Worm (Caenorhabditis elegans) whole organism, young adult: ENCODE results near the gene lin-12.

Source experiments
- B0035.1 ChIP-seq: sonication (generic microtip); optimal IDR thresholded peaks from 2 replicates; lab custom pipeline; 2016; ENCODE audit warnings: missing genetic modification characterization, mild to moderate bottlenecking, missing compliant biosample characterization, missing genotype, missing genetic modification reagents
- C17E4.6 ChIP-seq: fragments of 200-800 bp; sonication (Bioruptor generic); IDR thresholded peaks from 2 replicates; pipeline ENCODE4 v1.3.6; 2022; ENCODE audit warnings: missing genetic modification reagents, missing genetic modification characterization, missing compliant biosample characterization
- F22D6.2 ChIP-seq: sonication (generic microtip); optimal IDR thresholded peaks from 2 replicates; lab custom pipeline; 2016; ENCODE audit warnings: mild to moderate bottlenecking, missing genetic modification characterization, missing compliant biosample characterization
- F37B4.10 ChIP-seq: fragments of 200-800 bp; sonication (Bioruptor generic); IDR thresholded peaks from 2 replicates; pipeline ENCODE4 v1.3.6; 2022; ENCODE audit warnings: missing genetic modification characterization, missing compliant biosample characterization
- F39B2.1 ChIP-seq: fragments of 200-800 bp; sonication (Bioruptor generic); IDR thresholded peaks from 2 replicates; pipeline ENCODE4 v1.3.6; 2022; ENCODE audit warnings: missing genetic modification reagents, missing genetic modification characterization, missing compliant biosample characterization
- F57A8.1 ChIP-seq: fragments of 200-800 bp; sonication (Bioruptor generic); optimal IDR thresholded peaks from 2 replicates; lab custom pipeline; 2018; ENCODE audit warnings: mild to moderate bottlenecking, missing genetic modification characterization, moderate library complexity, missing compliant biosample characterization
- F57C9.4 ChIP-seq: sonication (generic microtip); optimal IDR thresholded peaks from 2 replicates; lab custom pipeline; 2017; ENCODE audit warnings: mild to moderate bottlenecking, missing genetic modification characterization, missing compliant biosample characterization
- K11D2.4 ChIP-seq: fragments of 200-800 bp; sonication (Bioruptor generic); IDR thresholded peaks from 2 replicates; pipeline ENCODE4 v1.3.6; 2022; ENCODE audit warnings: missing genetic modification reagents, missing genetic modification characterization, missing compliant biosample characterization
- K12H6.12 ChIP-seq: fragments of 200-800 bp; sonication (Bioruptor generic); optimal IDR thresholded peaks from 2 replicates; lab custom pipeline; 2018; ENCODE audit warnings: mild to moderate bottlenecking, missing genetic modification characterization, missing compliant biosample characterization
- T07F8.4 ChIP-seq: sonication (generic microtip); optimal IDR thresholded peaks from 2 replicates; lab custom pipeline; 2016; ENCODE audit warnings: mild to moderate bottlenecking, missing genetic modification characterization, moderate library complexity, missing compliant biosample characterization
- Y53F4B.3 ChIP-seq: fragments of 200-800 bp; sonication (Bioruptor generic); IDR thresholded peaks from 2 replicates; pipeline ENCODE4 v1.3.6; 2022; ENCODE audit warnings: missing genetic modification reagents, missing genetic modification characterization, missing compliant biosample characterization
- Y56A3A.18 ChIP-seq: fragments of 200-800 bp; sonication (Bioruptor generic); IDR thresholded peaks from 2 replicates; pipeline ENCODE4 v1.3.6; 2022; ENCODE audit warnings: missing genetic modification reagents, missing genetic modification characterization, missing compliant biosample characterization
- Y79H2A.3 ChIP-seq: fragments of 200-800 bp; sonication (Bioruptor generic); conservative IDR thresholded peaks from 2 replicates; pipeline ENCODE4 v1.3.6; 2022; ENCODE audit warnings: missing genetic modification reagents, missing genetic modification characterization, missing compliant biosample characterization
- aptf-3 ChIP-seq: fragments of 200-800 bp; sonication (Bioruptor generic); IDR thresholded peaks from 2 replicates; pipeline ENCODE4 v1.3.6; 2022; ENCODE audit warnings: missing genetic modification characterization, missing compliant biosample characterization
- attf-3 ChIP-seq: fragments of 200-800 bp; sonication (Bioruptor generic); conservative IDR thresholded peaks from 2 replicates; pipeline ENCODE4 v1.3.6; 2022; ENCODE audit warnings: missing genetic modification reagents, missing genetic modification characterization, missing compliant biosample characterization
- bed-2 ChIP-seq: fragments of 200-800 bp; sonication (Bioruptor generic); IDR thresholded peaks from 2 replicates; pipeline ENCODE4 v1.3.6; 2022; ENCODE audit warnings: missing genetic modification reagents, missing genetic modification characterization, missing compliant biosample characterization
- ccch-3 ChIP-seq: fragments of 200-800 bp; sonication (Bioruptor generic); optimal IDR thresholded peaks from 2 replicates; lab custom pipeline; 2018; ENCODE audit warnings: mild to moderate bottlenecking, missing genetic modification characterization, missing compliant biosample characterization
- ceh-58 ChIP-seq: fragments of 200-800 bp; sonication (Bioruptor generic); IDR thresholded peaks from 2 replicates; pipeline ENCODE4 v1.3.6; 2022; ENCODE audit warnings: missing genetic modification characterization, missing compliant biosample characterization
- ceh-91 ChIP-seq: fragments of 200-800 bp; sonication (Bioruptor generic); IDR thresholded peaks from 2 replicates; pipeline ENCODE4 v1.3.6; 2022; ENCODE audit warnings: missing genetic modification reagents, missing genetic modification characterization, missing compliant biosample characterization
- chd-7 ChIP-seq: sonication (generic microtip); optimal IDR thresholded peaks from 2 replicates; lab custom pipeline; 2016; ENCODE audit warnings: mild to moderate bottlenecking, missing genetic modification characterization, moderate library complexity, missing compliant biosample characterization
- dpff-1 ChIP-seq: sonication (generic microtip); optimal IDR thresholded peaks from 2 replicates; lab custom pipeline; 2017; ENCODE audit warnings: mild to moderate bottlenecking, missing genetic modification characterization, missing compliant biosample characterization
- dpl-1 ChIP-seq: fragments of 150-350 bp; optimal IDR thresholded peaks from 2 replicates; lab custom pipeline; 2014; ENCODE audit warnings: missing biosample characterization, missing genetic modification reagents, missing genetic modification characterization
- fkh-3 ChIP-seq: sonication (generic microtip); optimal IDR thresholded peaks from 2 replicates; lab custom pipeline; 2016; ENCODE audit warnings: mild to moderate bottlenecking, missing genetic modification characterization, missing compliant biosample characterization
- gei-17 ChIP-seq: fragments of 200-800 bp; sonication (Bioruptor generic); optimal IDR thresholded peaks from 2 replicates; lab custom pipeline; 2018; ENCODE audit warnings: mild to moderate bottlenecking, missing genetic modification characterization, missing compliant biosample characterization
- hmg-20 ChIP-seq: fragments of 200-800 bp; sonication (Bioruptor generic); IDR thresholded peaks from 2 replicates; pipeline ENCODE4 v1.3.6; 2022; ENCODE audit warnings: missing genetic modification reagents, missing genetic modification characterization, missing compliant biosample characterization
- hrde-1 ChIP-seq: sonication (generic microtip); optimal IDR thresholded peaks from 2 replicates; lab custom pipeline; 2016; ENCODE audit warnings: missing genetic modification characterization, mild to moderate bottlenecking, missing compliant biosample characterization, moderate library complexity, missing genotype, missing genetic modification reagents, borderline replicate concordance
- let-607 ChIP-seq, 2 experiments: fragments of 200-800 bp in 1 of 2; sonication (Bioruptor generic) in 1 of 2; sonication (generic microtip) in 1 of 2; optimal IDR thresholded peaks; 2 replicates each; lab custom pipeline; 2016 to 2018; ENCODE audit warnings: mild to moderate bottlenecking in 2 of 2, missing compliant biosample characterization in 2 of 2, missing genetic modification characterization in 2 of 2, moderate library complexity in 2 of 2, missing genotype in 1 of 2
- lsl-1 ChIP-seq: fragments of 200-800 bp; sonication (Bioruptor generic); optimal IDR thresholded peaks from 2 replicates; lab custom pipeline; 2018; ENCODE audit warnings: mild to moderate bottlenecking, missing genetic modification characterization, moderate library complexity, missing compliant biosample characterization
- mxl-1 ChIP-seq: sonication (generic microtip); optimal IDR thresholded peaks from 2 replicates; lab custom pipeline; 2016; ENCODE audit warnings: missing genetic modification characterization, missing compliant biosample characterization
- nfya-2 ChIP-seq: fragments of 200-800 bp; sonication (Bioruptor generic); IDR thresholded peaks from 2 replicates; pipeline ENCODE4 v1.3.6; 2022; ENCODE audit warnings: missing genetic modification reagents, missing genetic modification characterization, missing compliant biosample characterization
- nhr-120 ChIP-seq: fragments of 200-800 bp; sonication (Bioruptor generic); IDR thresholded peaks from 2 replicates; pipeline ENCODE4 v1.3.6; 2022; ENCODE audit warnings: missing genetic modification characterization, missing compliant biosample characterization
- nhr-179 ChIP-seq: sonication (generic microtip); optimal IDR thresholded peaks from 2 replicates; lab custom pipeline; 2016; ENCODE audit warnings: mild to moderate bottlenecking, missing genetic modification characterization, missing compliant biosample characterization
- nhr-80 ChIP-seq: sonication (generic microtip); optimal IDR thresholded peaks from 2 replicates; lab custom pipeline; 2016; ENCODE audit warnings: missing genetic modification characterization, missing compliant biosample characterization
- pha-4 ChIP-seq: fragments of 150-350 bp; sonication (generic microtip); optimal IDR thresholded peaks from 2 replicates; lab custom pipeline; 2014; ENCODE audit warnings: missing biosample characterization, missing genetic modification reagents, missing genetic modification characterization
- repo-1 ChIP-seq: sonication (generic microtip); optimal IDR thresholded peaks from 2 replicates; lab custom pipeline; 2017; ENCODE audit warnings: mild to moderate bottlenecking, missing genetic modification characterization, missing compliant biosample characterization
- rpc-1 ChIP-seq, 2 experiments: fragments of 150-350 bp in 1 of 2; sonication (generic microtip) in 1 of 2; optimal IDR thresholded peaks; 2 replicates each; lab custom pipeline; 2014 to 2018; ENCODE audit warnings: missing biosample characterization in 1 of 2, missing genetic modification characterization in 1 of 2, missing genetic modification reagents in 1 of 2, missing genotype in 1 of 2
- snpc-1.3 ChIP-seq: sonication (generic microtip); optimal IDR thresholded peaks from 2 replicates; lab custom pipeline; 2017; ENCODE audit warnings: missing genetic modification characterization, mild to moderate bottlenecking, missing compliant biosample characterization, antibody characterized with exemption, moderate library complexity, missing genotype, missing genetic modification reagents; ENCODE audit not compliant: insufficient read depth
- snpc-4 ChIP-seq, 5 experiments: fragments of 150-350 bp in 1 of 5; sonication (generic microtip) in 4 of 5; optimal IDR thresholded peaks; 2 replicates each; lab custom pipeline; 2014 to 2018; ENCODE audit warnings: missing genetic modification characterization in 5 of 5, missing biosample characterization in 3 of 5, antibody characterized with exemption in 2 of 5, mild to moderate bottlenecking in 2 of 5, missing compliant biosample characterization in 2 of 5, missing genotype in 2 of 5, moderate library complexity in 2 of 5, missing genetic modification reagents in 1 of 5
- tbp1 ChIP-seq: fragments of 200-800 bp; sonication (Bioruptor generic); optimal IDR thresholded peaks from 2 replicates; lab custom pipeline; 2018; ENCODE audit warnings: mild to moderate bottlenecking, missing genetic modification characterization, missing compliant biosample characterization
- tbx-9 ChIP-seq: sonication (generic microtip); optimal IDR thresholded peaks from 2 replicates; lab custom pipeline; 2016; ENCODE audit warnings: borderline replicate concordance, missing genetic modification characterization, inconsistent platforms, missing compliant biosample characterization
- unc-62 ChIP-seq: fragments of 150-350 bp; optimal IDR thresholded peaks from 2 replicates; lab custom pipeline; 2014; ENCODE audit warnings: missing biosample characterization, missing genetic modification reagents, missing genetic modification characterization
- zim-3 ChIP-seq: sonication (generic microtip); optimal IDR thresholded peaks from 2 replicates; lab custom pipeline; 2017; ENCODE audit warnings: mild to moderate bottlenecking, missing genetic modification characterization, moderate library complexity, missing compliant biosample characterization
- ztf-18 ChIP-seq: sonication (generic microtip); optimal IDR thresholded peaks from 2 replicates; lab custom pipeline; 2016; ENCODE audit warnings: missing genotype, mild to moderate bottlenecking, missing genetic modification characterization, missing compliant biosample characterization
- ztf-22 ChIP-seq: fragments of 200-800 bp; sonication (Bioruptor generic); optimal IDR thresholded peaks from 2 replicates; lab custom pipeline; 2018; ENCODE audit warnings: mild to moderate bottlenecking, missing genetic modification characterization, moderate library complexity, missing compliant biosample characterization
- ztf-25 ChIP-seq: fragments of 200-800 bp; sonication (Bioruptor generic); IDR thresholded peaks from 2 replicates; pipeline ENCODE4 v1.3.6; 2022; ENCODE audit warnings: missing genetic modification reagents, missing genetic modification characterization, missing compliant biosample characterization
- ztf-26 ChIP-seq: sonication (generic microtip); optimal IDR thresholded peaks from 2 replicates; lab custom pipeline; 2017; ENCODE audit warnings: missing genetic modification characterization, missing compliant biosample characterization

lin-12 gene

DNA sequence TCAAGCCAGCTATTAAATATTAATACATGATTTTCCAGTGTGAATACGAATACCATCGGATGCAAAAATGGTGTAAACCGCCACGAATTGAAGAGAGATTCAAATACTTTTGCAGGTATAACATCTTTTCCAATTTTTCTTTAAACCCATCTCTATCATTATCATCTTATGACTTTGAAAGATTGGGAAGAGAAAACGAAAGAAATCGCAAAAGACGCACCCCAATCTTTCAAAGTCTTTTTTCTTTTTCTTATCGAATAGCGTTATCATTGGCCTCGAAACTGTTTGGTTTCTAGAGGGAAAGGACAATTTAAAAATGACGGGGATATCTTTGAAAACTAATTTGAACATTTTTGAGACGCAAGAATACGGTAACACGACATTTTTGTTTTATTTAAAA is 34.4 kb upstream of the lin-12 start:
- TF ChIP-seq F37B4.10 (GFP tag; lab: Robert Waterston, UW) (no peak), Y79H2A.3 (no peak), T07F8.4 (tag; lab: Kevin White, UChicago) (no peak), C17E4.6 (no peak)
- TF ChIP-seq, all 124 proteins: peak for 0

DNA sequence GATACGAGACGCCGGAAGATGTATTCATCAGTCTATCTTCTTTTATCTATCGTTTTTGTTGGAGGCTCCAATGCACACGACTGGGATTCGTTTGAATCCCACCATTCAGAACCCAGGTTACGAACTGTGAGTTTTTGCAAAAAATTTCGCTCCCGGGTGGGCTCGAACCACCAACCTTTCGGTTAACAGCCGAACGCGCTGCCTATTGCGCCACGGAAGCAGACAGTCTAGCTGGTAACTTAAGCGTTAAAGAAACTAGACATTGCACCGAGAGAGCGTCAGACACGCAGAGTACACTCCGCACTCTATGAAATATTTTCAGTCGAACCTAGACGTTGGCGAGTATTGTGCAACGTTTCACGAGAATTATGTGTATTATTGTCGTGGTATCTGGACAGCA is 32.8 kb upstream of the lin-12 start:
- TF ChIP-seq ztf-22 (GFP tag; lab: Kevin White, UChicago) (no peak), Y53F4B.3 (peak; percentile 27; the same call in 1 of the 2 replicates), hrde-1 (tag; lab: Kevin White, UChicago) (no peak), dpl-1 (GFP tag; lab: Kevin White, UChicago) (no peak), mxl-1 (peak; percentile 51), F57A8.1 (GFP tag; lab: Kevin White, UChicago) (no peak), chd-7 (peak; percentile 67), nhr-80 (tag; lab: Kevin White, UChicago) (peak; percentile 33), let-607 (tag; optimal IDR thresholded peaks at IDR 0.05; lab: Kevin White, UChicago) (no peak), ceh-58 (no peak), F39B2.1 (no peak), ceh-91 (peak; percentile 52), ztf-25 (GFP tag; lab: Robert Waterston, UW) (0 out of 2 replicates have a peak, but pooled peaks have one; percentile 50), snpc-1.3 (tag; lab: Kevin White, UChicago) (peak; percentile 29), Y56A3A.18 (GFP tag; lab: Robert Waterston, UW) (0 out of 2 replicates have a peak, but pooled peaks have one; percentile 70), gei-17 (GFP tag; lab: Kevin White, UChicago) (no peak), fkh-3 (tag; lab: Kevin White, UChicago) (no peak), unc-62 (GFP tag; lab: Kevin White, UChicago) (no peak), K11D2.4 (no peak), nhr-120 (GFP tag; lab: Robert Waterston, UW) (no peak), tbp1 (GFP tag; lab: Kevin White, UChicago) (peak; percentile 94), snpc-4 (GFP tag; optimal IDR thresholded peaks at IDR 0.05; lab: Kevin White, UChicago) (peak; percentile 86), snpc-4 (tag; optimal IDR thresholded peaks at IDR 0.05; lab: Kevin White, UChicago) (peak; percentile 51 to 96 (median 88)), nhr-179 (tag; lab: Kevin White, UChicago) (no peak), F37B4.10 (GFP tag; lab: Robert Waterston, UW) (no peak), rpc-1 (optimal IDR thresholded peaks at IDR 0.05; lab: Kevin White, UChicago) (peak; percentile 74), rpc-1 (tag; optimal IDR thresholded peaks at IDR 0.05; lab: Kevin White, UChicago) (peak; percentile 80), zim-3 (tag; lab: Kevin White, UChicago) (peak; percentile 60), F22D6.2 (tag; lab: Kevin White, UChicago) (no peak), attf-3 (peak; percentile 64), aptf-3 (GFP tag; lab: Robert Waterston, UW) (no peak), ztf-18 (peak; percentile 70), nfya-2 (GFP tag; lab: Robert Waterston, UW) (no peak), tbx-9 (tag; lab: Kevin White, UChicago) (no peak), repo-1 (tag; lab: Kevin White, UChicago) (peak; percentile 52), C17E4.6 (no peak), pha-4 (tag; lab: Kevin White, UChicago) (no peak), K12H6.12 (tag; lab: Kevin White, UChicago) (peak; percentile 36), B0035.1 (tag; lab: Kevin White, UChicago) (no peak), ztf-26 (tag; lab: Kevin White, UChicago) (peak; percentile 40), bed-2 (GFP tag; lab: Robert Waterston, UW) (no peak), F57C9.4 (tag; lab: Kevin White, UChicago) (no peak), hmg-20 (GFP tag; lab: Robert Waterston, UW) (peak; percentile 41; the same call in 1 of the 2 replicates), ccch-3 (no peak), dpff-1 (tag; lab: Kevin White, UChicago) (no peak), lsl-1 (GFP tag; lab: Kevin White, UChicago) (peak; percentile 56)
